Worm (Caenorhabditis elegans) whole organism, L2 larva: ENCODE data around the gene R12A1.3.

Experiments
- C34F6.9 ChIP-seq: fragments of 150-350 bp; optimal IDR thresholded peaks from 2 replicates; lab custom pipeline; 2014; ENCODE audit warnings: missing biosample characterization, missing genetic modification characterization
- F13H6.1 ChIP-seq: sonication (generic microtip); optimal IDR thresholded peaks from 2 replicates; lab custom pipeline; 2016; ENCODE audit warnings: missing genetic modification characterization, missing compliant biosample characterization
- R02D3.7 ChIP-seq: fragments of 150-350 bp; optimal IDR thresholded peaks from 2 replicates; lab custom pipeline; 2014; ENCODE audit warnings: missing biosample characterization, missing genetic modification characterization
- ZK546.5 ChIP-seq: sonication (generic microtip); optimal IDR thresholded peaks from 2 replicates; lab custom pipeline; 2017; ENCODE audit warnings: missing biosample characterization, missing genetic modification characterization
- alr-1 ChIP-seq: fragments of 150-350 bp; optimal IDR thresholded peaks from 2 replicates; lab custom pipeline; 2014; ENCODE audit warnings: missing biosample characterization, missing genetic modification characterization
- ama-1 ChIP-seq: fragments of 150-350 bp; optimal IDR thresholded peaks from 2 replicates; lab custom pipeline; 2018; ENCODE audit warnings: inconsistent platforms
- ceh-16 ChIP-seq: fragments of 150-350 bp; optimal IDR thresholded peaks from 2 replicates; lab custom pipeline; 2014; ENCODE audit warnings: missing biosample characterization, missing genetic modification characterization
- ceh-82 ChIP-seq: fragments of 150-350 bp; optimal IDR thresholded peaks from 2 replicates; lab custom pipeline; 2014; ENCODE audit warnings: missing biosample characterization, missing genetic modification characterization
- crh-2 ChIP-seq: sonication (generic microtip); optimal IDR thresholded peaks from 2 replicates; lab custom pipeline; 2017; ENCODE audit warnings: missing biosample characterization, missing genetic modification characterization
- dmd-4 ChIP-seq: sonication (generic microtip); optimal IDR thresholded peaks from 2 replicates; lab custom pipeline; 2017; ENCODE audit warnings: missing biosample characterization, missing genetic modification characterization
- elt-1 ChIP-seq: fragments of 150-350 bp; optimal IDR thresholded peaks from 2 replicates; lab custom pipeline; 2014; ENCODE audit warnings: missing biosample characterization, missing genetic modification characterization
- fos-1 ChIP-seq: fragments of 150-350 bp; optimal IDR thresholded peaks from 2 replicates; lab custom pipeline; 2014; ENCODE audit warnings: missing biosample characterization, missing genetic modification characterization
- gmeb-1 ChIP-seq: fragments of 150-350 bp; optimal IDR thresholded peaks from 2 replicates; lab custom pipeline; 2014; ENCODE audit warnings: missing biosample characterization, missing genetic modification characterization
- lin-11 ChIP-seq: fragments of 150-350 bp; sonication (generic microtip); optimal IDR thresholded peaks from 2 replicates; lab custom pipeline; 2014; ENCODE audit warnings: missing biosample characterization, missing genetic modification characterization, inconsistent platforms, mixed read lengths
- lin-13 ChIP-seq: fragments of 150-350 bp; optimal IDR thresholded peaks from 2 replicates; lab custom pipeline; 2014; ENCODE audit warnings: missing biosample characterization, missing genetic modification reagents, missing genetic modification characterization
- lsy-2 ChIP-seq, 2 experiments: fragments of 150-350 bp in 1 of 2; sonication (generic microtip) in 1 of 2; optimal IDR thresholded peaks; 2 replicates each; lab custom pipeline; 2014 to 2017; ENCODE audit warnings: missing biosample characterization in 2 of 2, missing genetic modification characterization in 2 of 2
- mab-5 ChIP-seq: fragments of 150-350 bp; optimal IDR thresholded peaks from 2 replicates; lab custom pipeline; 2014; ENCODE audit warnings: missing biosample characterization, missing genetic modification characterization
- mbf-1 ChIP-seq: sonication (generic microtip); optimal IDR thresholded peaks from 2 replicates; lab custom pipeline; 2017; ENCODE audit warnings: missing biosample characterization, missing genetic modification characterization
- mdl-1 ChIP-seq, 2 experiments: fragments of 150-350 bp in 1 of 2; sonication (generic microtip) in 1 of 2; optimal IDR thresholded peaks; 2 replicates each; lab custom pipeline; 2017; ENCODE audit warnings: missing biosample characterization in 2 of 2, missing genetic modification characterization in 2 of 2
- nhr-10 ChIP-seq: sonication (generic microtip); optimal IDR thresholded peaks from 2 replicates; lab custom pipeline; 2017; ENCODE audit warnings: missing biosample characterization, missing genetic modification characterization
- nhr-11 ChIP-seq: fragments of 150-350 bp; optimal IDR thresholded peaks from 2 replicates; lab custom pipeline; 2014; ENCODE audit warnings: missing biosample characterization, missing genetic modification characterization
- nhr-12 ChIP-seq: fragments of 150-350 bp; optimal IDR thresholded peaks from 2 replicates; lab custom pipeline; 2014; ENCODE audit warnings: missing biosample characterization, missing genetic modification characterization
- nhr-129 ChIP-seq: fragments of 150-350 bp; optimal IDR thresholded peaks from 2 replicates; lab custom pipeline; 2014; ENCODE audit warnings: missing biosample characterization, missing genetic modification characterization
- nhr-21 ChIP-seq: fragments of 150-350 bp; optimal IDR thresholded peaks from 2 replicates; lab custom pipeline; 2014; ENCODE audit warnings: missing biosample characterization, missing genetic modification characterization
- nhr-23 ChIP-seq: fragments of 150-350 bp; optimal IDR thresholded peaks from 2 replicates; lab custom pipeline; 2014; ENCODE audit warnings: missing biosample characterization, missing genetic modification reagents, missing genetic modification characterization
- nhr-25 ChIP-seq: fragments of 150-350 bp; sonication (generic microtip); optimal IDR thresholded peaks from 3 replicates; lab custom pipeline; 2014; ENCODE audit warnings: missing biosample characterization, missing genetic modification characterization
- nhr-6 ChIP-seq: fragments of 150-350 bp; optimal IDR thresholded peaks from 2 replicates; lab custom pipeline; 2014; ENCODE audit warnings: missing biosample characterization, missing genetic modification characterization
- nhr-77 ChIP-seq: fragments of 150-350 bp; optimal IDR thresholded peaks from 2 replicates; lab custom pipeline; 2014; ENCODE audit warnings: missing biosample characterization, missing genetic modification characterization
- peb-1 ChIP-seq: fragments of 150-350 bp; optimal IDR thresholded peaks from 2 replicates; lab custom pipeline; 2014; ENCODE audit warnings: missing biosample characterization, missing genetic modification characterization
- sem-4 ChIP-seq: fragments of 150-350 bp; optimal IDR thresholded peaks from 2 replicates; lab custom pipeline; 2014; ENCODE audit warnings: missing biosample characterization, missing genetic modification reagents, missing genetic modification characterization
- skn-1 ChIP-seq: sonication (generic microtip); optimal IDR thresholded peaks from 2 replicates; lab custom pipeline; 2017; ENCODE audit warnings: missing biosample characterization, missing genetic modification characterization
- sma-3 ChIP-seq: sonication (generic microtip); optimal IDR thresholded peaks from 2 replicates; lab custom pipeline; 2016; ENCODE audit warnings: missing genetic modification reagents, missing genetic modification characterization, missing compliant biosample characterization
- sma-9 ChIP-seq, 2 experiments: fragments of 150-350 bp in 1 of 2; sonication (generic microtip) in 1 of 2; optimal IDR thresholded peaks; 2 replicates each; lab custom pipeline; 2014 to 2016; ENCODE audit warnings: missing genetic modification characterization in 2 of 2, mild to moderate bottlenecking in 1 of 2, missing biosample characterization in 1 of 2, missing compliant biosample characterization in 1 of 2, missing genetic modification reagents in 1 of 2, moderate library complexity in 1 of 2
- unc-39 ChIP-seq: fragments of 150-350 bp; optimal IDR thresholded peaks from 2 replicates; lab custom pipeline; 2014; ENCODE audit warnings: missing biosample characterization, missing genetic modification characterization
- unc-55 ChIP-seq: fragments of 150-350 bp; sonication (generic microtip); optimal IDR thresholded peaks from 3 replicates; lab custom pipeline; 2014; ENCODE audit warnings: missing biosample characterization, missing genetic modification reagents, missing genetic modification characterization
- zag-1 ChIP-seq: fragments of 150-350 bp; optimal IDR thresholded peaks from 2 replicates; lab custom pipeline; 2014; ENCODE audit warnings: missing biosample characterization, missing genetic modification characterization
- ztf-11 ChIP-seq: sonication (generic microtip); optimal IDR thresholded peaks from 2 replicates; lab custom pipeline; 2017; ENCODE audit warnings: missing biosample characterization, missing genetic modification characterization
- ztf-4 ChIP-seq: fragments of 150-350 bp; optimal IDR thresholded peaks from 2 replicates; lab custom pipeline; 2014; ENCODE audit warnings: missing biosample characterization, missing genetic modification characterization

The R12A1.3 gene

DNA sequence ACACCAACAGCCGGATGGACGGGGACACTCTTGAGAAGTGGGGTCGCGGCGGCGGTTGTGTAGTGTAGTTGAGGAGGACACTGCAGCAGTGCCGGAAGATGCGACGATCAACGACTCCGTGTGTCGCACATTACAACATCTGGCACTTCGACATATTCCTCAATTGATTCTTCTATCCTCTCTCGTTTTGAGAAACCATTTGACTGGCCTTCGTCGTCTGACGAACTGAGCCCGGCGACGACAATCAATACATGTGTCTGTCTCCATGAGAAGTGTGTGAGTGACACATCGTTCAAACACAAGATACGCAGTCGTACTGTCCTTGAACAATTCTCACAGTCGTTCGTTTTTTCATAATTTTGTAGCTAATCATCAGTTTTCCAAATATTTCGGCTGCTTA lies 47.0 kb upstream of the R12A1.3 start:
- TF ChIP-seq nhr-11 (tag; lab: Kevin White, UChicago) (no peak), crh-2 (no peak), sma-9 (GFP tag; optimal IDR thresholded peaks at IDR 0.05; lab: Kevin White, UChicago) (no peak), sma-9 (tag; optimal IDR thresholded peaks at IDR 0.05; lab: Kevin White, UChicago) (no peak), nhr-12 (tag; lab: Kevin White, UChicago) (no peak), nhr-25 (tag; lab: Kevin White, UChicago) (no peak), fos-1 (peak; percentile 28), elt-1 (no peak), mab-5 (tag; lab: Kevin White, UChicago) (no peak), mbf-1 (tag; lab: Kevin White, UChicago) (no peak), nhr-129 (tag; lab: Kevin White, UChicago) (peak; percentile 13), ztf-4 (tag; lab: Kevin White, UChicago) (no peak)

DNA sequence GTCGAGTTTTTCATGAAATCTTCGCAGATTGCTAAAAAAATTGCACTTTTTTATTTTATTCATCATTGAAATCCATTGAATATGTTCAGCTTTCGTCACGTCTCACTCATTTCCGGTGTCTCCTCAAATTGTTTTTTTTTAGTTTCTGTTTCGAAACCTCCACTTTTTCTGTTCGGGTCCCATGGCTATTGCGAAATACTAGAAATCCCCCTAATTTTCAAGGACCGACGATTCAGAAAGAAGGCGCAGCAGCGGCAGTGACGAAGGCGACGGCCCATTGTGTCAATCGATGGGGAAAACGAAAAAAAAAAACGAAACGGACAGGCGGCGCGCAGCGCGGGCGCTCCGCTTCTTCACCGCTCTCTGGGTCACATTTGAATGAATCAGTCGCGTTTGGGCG lies 46.4 kb upstream of the R12A1.3 start:
- TF ChIP-seq mbf-1 (tag; lab: Kevin White, UChicago) (no peak), nhr-23 (tag; lab: Kevin White, UChicago) (no peak), sma-9 (GFP tag; optimal IDR thresholded peaks at IDR 0.05; lab: Kevin White, UChicago) (peak; percentile 31), sma-9 (tag; optimal IDR thresholded peaks at IDR 0.05; lab: Kevin White, UChicago) (no peak), mab-5 (tag; lab: Kevin White, UChicago) (no peak), ceh-16 (no peak), nhr-77 (tag; lab: Kevin White, UChicago) (no peak)

ce11 chrV:1471078-1471969 lies 45.7 kb upstream of the R12A1.3 start:
- TF ChIP-seq mbf-1 (tag; lab: Kevin White, UChicago) (no peak), nhr-11 (tag; lab: Kevin White, UChicago) (no peak), ceh-16 (no peak), nhr-21 (tag; lab: Kevin White, UChicago) (peak; percentile 58), sma-9 (GFP tag; optimal IDR thresholded peaks at IDR 0.05; lab: Kevin White, UChicago) (peak; percentile 25), sma-9 (tag; optimal IDR thresholded peaks at IDR 0.05; lab: Kevin White, UChicago) (no peak), crh-2 (peak; percentile 72), lin-11 (tag; lab: Kevin White, UChicago) (peak; percentile 14), nhr-25 (tag; lab: Kevin White, UChicago) (peak; percentile 74), peb-1 (tag; lab: Kevin White, UChicago) (no peak), lsy-2 (tag; optimal IDR thresholded peaks at IDR 0.05; lab: Kevin White, UChicago) (peak in 1 of 2 experiments; percentile 82), nhr-129 (tag; lab: Kevin White, UChicago) (peak; percentile 13), C34F6.9 (tag; lab: Kevin White, UChicago) (peak; percentile 87), skn-1 (tag; lab: Kevin White, UChicago) (peak; percentile 86), unc-55 (peak; percentile 96), nhr-6 (tag; lab: Kevin White, UChicago) (peak; percentile 50), elt-1 (no peak), sem-4 (tag; lab: Kevin White, UChicago) (no peak), F13H6.1 (tag; lab: Kevin White, UChicago) (peak; percentile 44), R02D3.7 (tag; lab: Kevin White, UChicago) (no peak), sma-3 (peak; percentile 70), nhr-10 (tag; lab: Kevin White, UChicago) (no peak), nhr-23 (tag; lab: Kevin White, UChicago) (no peak), unc-39 (tag; lab: Kevin White, UChicago) (no peak), ZK546.5 (no peak), mab-5 (tag; lab: Kevin White, UChicago) (peak; percentile 43), fos-1 (peak; percentile 63), zag-1 (peak; percentile 53), ama-1 (lab: Kevin White, UChicago) (no peak), nhr-77 (tag; lab: Kevin White, UChicago) (no peak), alr-1 (no peak), ztf-11 (tag; lab: Kevin White, UChicago) (no peak), ceh-82 (tag; lab: Kevin White, UChicago) (no peak), nhr-12 (tag; lab: Kevin White, UChicago) (no peak), lin-13 (GFP tag; lab: Kevin White, UChicago) (peak; percentile 87), ztf-4 (tag; lab: Kevin White, UChicago) (peak; percentile 32), gmeb-1 (tag; lab: Kevin White, UChicago) (peak; percentile 91), mdl-1 (tag; optimal IDR thresholded peaks at IDR 0.05; lab: Kevin White, UChicago) (peak in 1 of 2 experiments; percentile 10), dmd-4 (tag; lab: Kevin White, UChicago) (no peak)
